ENCODE assay signal across 5 worm cellular contexts in the genomic region with DNA sequence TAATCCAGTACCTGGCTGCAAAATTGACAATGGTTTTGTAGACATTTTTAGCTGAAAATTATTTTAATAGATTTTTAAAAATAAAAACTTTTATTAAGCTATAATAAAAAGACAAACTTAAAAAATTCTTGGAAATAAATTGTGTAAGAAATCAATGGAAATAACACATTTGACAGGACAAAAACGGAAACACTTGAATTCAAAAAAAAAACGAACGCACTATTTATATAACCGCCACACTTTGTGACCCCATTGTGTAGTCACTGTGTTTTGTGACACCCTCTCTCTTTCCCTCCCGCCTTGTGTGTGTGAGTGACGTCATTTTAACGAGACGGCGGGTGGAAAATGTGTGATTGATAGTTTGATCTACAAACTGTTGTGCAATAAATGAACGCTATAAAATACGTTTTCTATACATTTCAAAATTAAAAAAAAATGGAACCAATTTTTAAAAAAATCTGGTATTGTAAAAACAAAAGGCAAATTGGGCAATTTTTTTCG.
TF ChIP-seq lines count a peak whose summit lies in the region.

F59B1.8 (minus strand) TSS at position 51 of the 501 bp plus-strand sequence.

TF ChIP-seq in whole organism, L1 larva, 84 proteins besides CTCF, POLR2A, EP300 and RAD21 (continued from another document):
- peak in 1 of 2 experiments; percentile 15 for TF ChIP-seq lsy-2 (tag; optimal IDR thresholded peaks at IDR 0.05; lab: Kevin White, UChicago)
- TF ChIP-seq zag-1 (tag; optimal IDR thresholded peaks at IDR 0.05; lab: Kevin White, UChicago): no peak
- TF ChIP-seq nhr-71 (tag; optimal IDR thresholded peaks at IDR 0.05; lab: Kevin White, UChicago): peak; percentile 69
- TF ChIP-seq xbp-1 (tag; optimal IDR thresholded peaks at IDR 0.05; lab: Kevin White, UChicago): peak; percentile 12
- TF ChIP-seq ceh-82 (tag; optimal IDR thresholded peaks at IDR 0.05; lab: Kevin White, UChicago): peak in 2 of 3 experiments; percentile 7 to 36
- TF ChIP-seq lin-14 (GFP tag; optimal IDR thresholded peaks at IDR 0.05; lab: Kevin White, UChicago): peak; percentile 78
- TF ChIP-seq nhr-19 (GFP tag; conservative IDR thresholded peaks at IDR 0.05; lab: Robert Waterston, UW): peak; percentile 53
- peak; percentile 27 for TF ChIP-seq swsn-7 (tag; optimal IDR thresholded peaks at IDR 0.05; lab: Kevin White, UChicago)
- no peak for TF ChIP-seq Y116A8C.19 (tag; optimal IDR thresholded peaks at IDR 0.05; lab: Kevin White, UChicago; ENCODE audit: borderline replicate concordance)
- peak in 1 of 2 experiments; percentile 29 for TF ChIP-seq mdl-1 (tag; optimal IDR thresholded peaks at IDR 0.05; lab: Kevin White, UChicago)
- TF ChIP-seq fos-1 (tag; optimal IDR thresholded peaks at IDR 0.05; lab: Kevin White, UChicago): no peak
- TF ChIP-seq unc-62 (GFP tag; optimal IDR thresholded peaks at IDR 0.05; lab: Kevin White, UChicago): no peak
- peak in 1 of 2 experiments; percentile 71 for TF ChIP-seq lin-35 (GFP tag; optimal IDR thresholded peaks at IDR 0.05; lab: Kevin White, UChicago)
- TF ChIP-seq dpl-1 (GFP tag; optimal IDR thresholded peaks at IDR 0.05; lab: Kevin White, UChicago): peak in 2 of 3 experiments; percentile 17 to 22
- peak; percentile 82 for TF ChIP-seq nhr-85 (tag; lab: Kevin White, UChicago)
- peak; percentile 55 for TF ChIP-seq snu-23 (GFP tag; optimal IDR thresholded peaks at IDR 0.05; lab: Kevin White, UChicago)
- peak; percentile 44 for TF ChIP-seq nhr-237 (tag; optimal IDR thresholded peaks at IDR 0.05; lab: Kevin White, UChicago)
- TF ChIP-seq elt-3 (tag; optimal IDR thresholded peaks at IDR 0.05; lab: Kevin White, UChicago): no peak
- TF ChIP-seq efl-1 (optimal IDR thresholded peaks at IDR 0.05; lab: Kevin White, UChicago): peak in 1 of 2 experiments; percentile 14
- peak; percentile 0 to 74 for TF ChIP-seq efl-1 (GFP tag; optimal IDR thresholded peaks at IDR 0.05 in 1 of 2; lab: Kevin White, UChicago)

TF ChIP-seq in whole organism, L2 larva, 48 proteins besides CTCF, POLR2A, EP300 and RAD21 (continued from another document and continues in another):
- TF ChIP-seq egl-27 (tag; optimal IDR thresholded peaks at IDR 0.05; lab: Kevin White, UChicago): no peak
- peak in 1 of 2 experiments; percentile 49 for TF ChIP-seq lsy-2 (tag; optimal IDR thresholded peaks at IDR 0.05; lab: Kevin White, UChicago)
- no peak for TF ChIP-seq ztf-4 (tag; optimal IDR thresholded peaks at IDR 0.05; lab: Kevin White, UChicago)
- no peak for TF ChIP-seq ztf-11 (tag; optimal IDR thresholded peaks at IDR 0.05; lab: Kevin White, UChicago)
- no peak for TF ChIP-seq nhr-12 (tag; optimal IDR thresholded peaks at IDR 0.05; lab: Kevin White, UChicago)
- TF ChIP-seq ama-1 (optimal IDR thresholded peaks at IDR 0.05; lab: Kevin White, UChicago): no peak
- TF ChIP-seq sma-3 (GFP tag; optimal IDR thresholded peaks at IDR 0.05; lab: Kevin White, UChicago): peak; percentile 58
- TF ChIP-seq unc-55 (GFP tag; optimal IDR thresholded peaks at IDR 0.05; lab: Kevin White, UChicago): no peak
- TF ChIP-seq crh-2 (tag; optimal IDR thresholded peaks at IDR 0.05; lab: Kevin White, UChicago): peak; percentile 25
- TF ChIP-seq ceh-16 (tag; optimal IDR thresholded peaks at IDR 0.05; lab: Kevin White, UChicago): no peak
- TF ChIP-seq nhr-23 (tag; optimal IDR thresholded peaks at IDR 0.05; lab: Kevin White, UChicago): no peak
- no peak for TF ChIP-seq elt-1 (tag; optimal IDR thresholded peaks at IDR 0.05; lab: Kevin White, UChicago)
- no peak for TF ChIP-seq zag-1 (tag; optimal IDR thresholded peaks at IDR 0.05; lab: Kevin White, UChicago)
- TF ChIP-seq elt-3 (tag; optimal IDR thresholded peaks at IDR 0.05; lab: Kevin White, UChicago): no peak
- peak; percentile 55 for TF ChIP-seq sem-4 (tag; optimal IDR thresholded peaks at IDR 0.05; lab: Kevin White, UChicago)
- no peak for TF ChIP-seq aly-2 (tag; optimal IDR thresholded peaks at IDR 0.05; lab: Kevin White, UChicago)
- TF ChIP-seq nhr-129 (tag; optimal IDR thresholded peaks at IDR 0.05; lab: Kevin White, UChicago): peak; percentile 68
- TF ChIP-seq nhr-77 (tag; optimal IDR thresholded peaks at IDR 0.05; lab: Kevin White, UChicago): no peak
- TF ChIP-seq mab-5 (tag; optimal IDR thresholded peaks at IDR 0.05; lab: Kevin White, UChicago): no peak
- TF ChIP-seq lin-11 (tag; optimal IDR thresholded peaks at IDR 0.05; lab: Kevin White, UChicago): no peak
- TF ChIP-seq nhr-21 (tag; optimal IDR thresholded peaks at IDR 0.05; lab: Kevin White, UChicago): peak; percentile 3
- TF ChIP-seq alr-1 (tag; optimal IDR thresholded peaks at IDR 0.05; lab: Kevin White, UChicago): no peak
- no peak for TF ChIP-seq skn-1 (tag; optimal IDR thresholded peaks at IDR 0.05; lab: Kevin White, UChicago)
- no peak for TF ChIP-seq ztf-1 (GFP tag; conservative IDR thresholded peaks at IDR 0.05; lab: Robert Waterston, UW)
- no peak for TF ChIP-seq mbf-1 (tag; optimal IDR thresholded peaks at IDR 0.05; lab: Kevin White, UChicago)
- TF ChIP-seq nhr-11 (tag; optimal IDR thresholded peaks at IDR 0.05; lab: Kevin White, UChicago): no peak
- TF ChIP-seq Y55F3AM.14 (GFP tag; optimal IDR thresholded peaks at IDR 0.05; lab: Kevin White, UChicago): no peak
- TF ChIP-seq R02D3.7 (tag; optimal IDR thresholded peaks at IDR 0.05; lab: Kevin White, UChicago): no peak

TF ChIP-seq in whole organism, L4 larva, 104 proteins besides CTCF, POLR2A, EP300 and RAD21 (continued from another document and continues in another):
- TF ChIP-seq duxl-1 (tag; optimal IDR thresholded peaks at IDR 0.05; lab: Kevin White, UChicago; ENCODE audit: poor library complexity) (peak; percentile 46), sdz-12 (GFP tag; optimal IDR thresholded peaks at IDR 0.05; lab: Kevin White, UChicago) (no peak), Y5F2A.4 (GFP tag; optimal IDR thresholded peaks at IDR 0.05; lab: Kevin White, UChicago) (no peak), mdt-29 (GFP tag; IDR thresholded peaks at IDR 0.05; lab: Robert Waterston, UW) (no peak), nhr-48 (tag; optimal IDR thresholded peaks at IDR 0.05; lab: Kevin White, UChicago) (peak; percentile 93), spr-1 (tag; optimal IDR thresholded peaks at IDR 0.05; lab: Kevin White, UChicago) (no peak), vab-7 (GFP tag; IDR thresholded peaks at IDR 0.05; lab: Robert Waterston, UW) (no peak), mxl-3 (GFP tag; optimal IDR thresholded peaks at IDR 0.05; lab: Kevin White, UChicago) (peak; percentile 57), dmd-9 (GFP tag; IDR thresholded peaks at IDR 0.05; lab: Robert Waterston, UW) (no peak), spr-3 (GFP tag; optimal IDR thresholded peaks at IDR 0.05; lab: Kevin White, UChicago) (no peak), lin-13 (GFP tag; optimal IDR thresholded peaks at IDR 0.05; lab: Kevin White, UChicago) (peak; percentile 59), set-16 (GFP tag; IDR thresholded peaks at IDR 0.05; lab: Robert Waterston, UW) (no peak), nhr-237 (tag; optimal IDR thresholded peaks at IDR 0.05; lab: Kevin White, UChicago) (no peak), unc-130 (GFP tag; optimal IDR thresholded peaks at IDR 0.05; lab: Kevin White, UChicago) (no peak), cey-2 (tag; optimal IDR thresholded peaks at IDR 0.05; lab: Kevin White, UChicago; ENCODE audit: borderline replicate concordance, insufficient read depth) (peak; percentile 31), nhr-102 (tag; optimal IDR thresholded peaks at IDR 0.05; lab: Kevin White, UChicago) (peak; percentile 97), pqm-1 (tag; optimal IDR thresholded peaks at IDR 0.05; lab: Kevin White, UChicago) (peak; percentile 76), mxl-2 (GFP tag; conservative IDR thresholded peaks at IDR 0.05; lab: Robert Waterston, UW) (no peak), dpl-1 (GFP tag; optimal IDR thresholded peaks at IDR 0.05; lab: Kevin White, UChicago) (peak; percentile 38), nhr-42 (GFP tag; IDR thresholded peaks at IDR 0.05; lab: Robert Waterston, UW) (0 out of 2 replicates have a peak, but pooled peaks have one; percentile 44), nhr-41 (GFP tag; IDR thresholded peaks at IDR 0.05; lab: Robert Waterston, UW) (no peak), F37D6.2 (tag; optimal IDR thresholded peaks at IDR 0.05; lab: Kevin White, UChicago) (no peak), D1046.2 (GFP tag; IDR thresholded peaks at IDR 0.05; lab: Robert Waterston, UW) (no peak), pha-4 (GFP tag; IDR thresholded peaks at IDR 0.05; lab: Robert Waterston, UW) (0 out of 2 replicates have a peak, but pooled peaks have one; percentile 32), pha-4 (tag; optimal IDR thresholded peaks at IDR 0.05; lab: Kevin White, UChicago) (peak; percentile 95), unc-62 (GFP tag; optimal IDR thresholded peaks at IDR 0.05 in 1 of 2; lab: Kevin White, UChicago) (no peak), unc-62 (tag; optimal IDR thresholded peaks at IDR 0.05; lab: Kevin White, UChicago) (no peak), zag-1 (tag; optimal IDR thresholded peaks at IDR 0.05; lab: Kevin White, UChicago) (no peak)

TF ChIP-seq in whole organism, mixed stage, embryonic, 35 proteins besides CTCF, POLR2A, EP300 and RAD21 (continued from another document):
- no peak for TF ChIP-seq tbx-8 (GFP tag; optimal IDR thresholded peaks at IDR 0.05; lab: Kevin White, UChicago)
- no peak for TF ChIP-seq snpc-4 (tag; optimal IDR thresholded peaks at IDR 0.05; lab: Kevin White, UChicago)

TF ChIP-seq in whole organism, young adult, 124 proteins besides CTCF, POLR2A, EP300 and RAD21 (continued from another document):
- no peak for TF ChIP-seq Y79H2A.3 (GFP tag; conservative IDR thresholded peaks at IDR 0.05; lab: Robert Waterston, UW)
- no peak for TF ChIP-seq madf-3 (GFP tag; IDR thresholded peaks at IDR 0.05; lab: Robert Waterston, UW)
- no peak for TF ChIP-seq F39B2.1 (GFP tag; IDR thresholded peaks at IDR 0.05; lab: Robert Waterston, UW)
- no peak for TF ChIP-seq rec-8 (tag; optimal IDR thresholded peaks at IDR 0.05; lab: Kevin White, UChicago)
- TF ChIP-seq gei-17 (GFP tag; optimal IDR thresholded peaks at IDR 0.05; lab: Kevin White, UChicago): peak; percentile 1
- TF ChIP-seq xnd-1 (tag; optimal IDR thresholded peaks at IDR 0.05; lab: Kevin White, UChicago): no peak
- no peak for TF ChIP-seq madf-6 (GFP tag; IDR thresholded peaks at IDR 0.05; lab: Robert Waterston, UW)
- no peak for TF ChIP-seq mes-4 (tag; optimal IDR thresholded peaks at IDR 0.05; lab: Kevin White, UChicago)
- no peak for TF ChIP-seq cebp-2 (GFP tag; IDR thresholded peaks at IDR 0.05; lab: Robert Waterston, UW)
- TF ChIP-seq F22D6.2 (tag; optimal IDR thresholded peaks at IDR 0.05; lab: Kevin White, UChicago): no peak
- peak; percentile 14 for TF ChIP-seq lin-54 (GFP tag; optimal IDR thresholded peaks at IDR 0.05; lab: Kevin White, UChicago)
- no peak for TF ChIP-seq aptf-3 (GFP tag; IDR thresholded peaks at IDR 0.05; lab: Robert Waterston, UW)
- TF ChIP-seq cebp-1 (GFP tag; IDR thresholded peaks at IDR 0.05; lab: Robert Waterston, UW): peak; percentile 47; the same call in 1 of the 2 replicates
- peak; percentile 74 for TF ChIP-seq cebp-1 (tag; optimal IDR thresholded peaks at IDR 0.05; lab: Kevin White, UChicago)
- peak; percentile 92 for TF ChIP-seq unc-62 (GFP tag; optimal IDR thresholded peaks at IDR 0.05; lab: Kevin White, UChicago)
- TF ChIP-seq D2030.7 (GFP tag; IDR thresholded peaks at IDR 0.05; lab: Robert Waterston, UW): no peak
- TF ChIP-seq akir-1 (GFP tag; optimal IDR thresholded peaks at IDR 0.05; lab: Kevin White, UChicago): no peak
- peak; percentile 23 for TF ChIP-seq nhr-90 (tag; optimal IDR thresholded peaks at IDR 0.05; lab: Kevin White, UChicago)
- no peak for TF ChIP-seq snpc-4 (GFP tag; optimal IDR thresholded peaks at IDR 0.05; lab: Kevin White, UChicago)
- peak in 1 of 4 experiments; percentile 59 for TF ChIP-seq snpc-4 (tag; optimal IDR thresholded peaks at IDR 0.05; lab: Kevin White, UChicago)
- TF ChIP-seq attf-5 (GFP tag; optimal IDR thresholded peaks at IDR 0.05; lab: Kevin White, UChicago): peak; percentile 14
- TF ChIP-seq snpc-1.3 (tag; optimal IDR thresholded peaks at IDR 0.05; lab: Kevin White, UChicago; ENCODE audit: insufficient read depth): no peak
- 0 out of 2 replicates have a peak, but pooled peaks have one; percentile 9 for TF ChIP-seq let-526 (GFP tag; IDR thresholded peaks at IDR 0.05; lab: Robert Waterston, UW)
- peak; percentile 8 for TF ChIP-seq efl-1 (GFP tag; optimal IDR thresholded peaks at IDR 0.05; lab: Kevin White, UChicago)
- no peak for TF ChIP-seq ztf-6 (GFP tag; IDR thresholded peaks at IDR 0.05; lab: Robert Waterston, UW)
- TF ChIP-seq let-607 (tag; optimal IDR thresholded peaks at IDR 0.05; lab: Kevin White, UChicago): peak in 1 of 2 experiments; percentile 23
- no peak for TF ChIP-seq rcor-1 (GFP tag; IDR thresholded peaks at IDR 0.05; lab: Robert Waterston, UW)
- TF ChIP-seq dpff-1 (tag; optimal IDR thresholded peaks at IDR 0.05; lab: Kevin White, UChicago): no peak
- TF ChIP-seq tbx-9 (tag; optimal IDR thresholded peaks at IDR 0.05; lab: Kevin White, UChicago; ENCODE audit: borderline replicate concordance): no peak
- TF ChIP-seq fkh-3 (tag; optimal IDR thresholded peaks at IDR 0.05; lab: Kevin White, UChicago): no peak
- no peak for TF ChIP-seq ceh-40 (GFP tag; IDR thresholded peaks at IDR 0.05; lab: Robert Waterston, UW)
- TF ChIP-seq snpc-3.4 (tag; optimal IDR thresholded peaks at IDR 0.05; lab: Kevin White, UChicago): no peak
- no peak for TF ChIP-seq lin-26 (GFP tag; IDR thresholded peaks at IDR 0.05; lab: Robert Waterston, UW)
- TF ChIP-seq lin-40 (tag; optimal IDR thresholded peaks at IDR 0.05; lab: Kevin White, UChicago): no peak
- TF ChIP-seq ztf-22 (GFP tag; optimal IDR thresholded peaks at IDR 0.05; lab: Kevin White, UChicago): peak; percentile 45
- TF ChIP-seq F52B5.7 (tag; optimal IDR thresholded peaks at IDR 0.05; lab: Kevin White, UChicago): no peak
- TF ChIP-seq sptf-2 (GFP tag; optimal IDR thresholded peaks at IDR 0.05; lab: Kevin White, UChicago): no peak
- TF ChIP-seq F33H1.4 (GFP tag; IDR thresholded peaks at IDR 0.05; lab: Robert Waterston, UW): no peak
- TF ChIP-seq zim-3 (tag; optimal IDR thresholded peaks at IDR 0.05; lab: Kevin White, UChicago): no peak
- TF ChIP-seq snpc-1.1 (tag; optimal IDR thresholded peaks at IDR 0.05; lab: Kevin White, UChicago; ENCODE audit: insufficient read depth): no peak
- no peak for TF ChIP-seq nfya-1 (tag; optimal IDR thresholded peaks at IDR 0.05; lab: Kevin White, UChicago; ENCODE audit: borderline replicate concordance, insufficient read depth)
- TF ChIP-seq aptf-2 (GFP tag; conservative IDR thresholded peaks at IDR 0.05; lab: Robert Waterston, UW): no peak
- no peak for TF ChIP-seq chd-7 (tag; optimal IDR thresholded peaks at IDR 0.05; lab: Kevin White, UChicago)
- no peak for TF ChIP-seq rpc-1 (optimal IDR thresholded peaks at IDR 0.05; lab: Kevin White, UChicago)
- TF ChIP-seq rpc-1 (tag; optimal IDR thresholded peaks at IDR 0.05; lab: Kevin White, UChicago): no peak
- no peak for TF ChIP-seq hsf-1 (GFP tag; IDR thresholded peaks at IDR 0.05; lab: Robert Waterston, UW)
- no peak for TF ChIP-seq bed-1 (GFP tag; IDR thresholded peaks at IDR 0.05; lab: Robert Waterston, UW)
- TF ChIP-seq sea-2 (GFP tag; IDR thresholded peaks at IDR 0.05; lab: Robert Waterston, UW): no peak
- no peak for TF ChIP-seq nhr-120 (GFP tag; IDR thresholded peaks at IDR 0.05; lab: Robert Waterston, UW)
